Worm (Caenorhabditis elegans): ENCODE measurements around the gene C50E3.6.
A peak's percentile ranks its signal among the peaks of the same experiment; 100 is the strongest.

Gene C50E3.6

ce11 chrV:7575563-7575962 lies 14.8 kb downstream of the C50E3.6 start, which contains the start of the genes snu-66 and ints-9:
snu-66 (minus strand) TSS chrV:7575670.
ints-9 (plus strand) TSS chrV:7575802.
- no peak for TF ChIP-seq unc-98 (GFP tag; IDR thresholded peaks at IDR 0.05)
- TF ChIP-seq grh-1 (GFP tag; IDR thresholded peaks at IDR 0.05): peak; percentile 64
- no peak for TF ChIP-seq tlp-1 (tag; optimal IDR thresholded peaks at IDR 0.05)
- no peak for TF ChIP-seq alr-1 (tag; optimal IDR thresholded peaks at IDR 0.05; ENCODE audit: borderline replicate concordance)
- TF ChIP-seq fkh-8 (tag; optimal IDR thresholded peaks at IDR 0.05): peak; percentile 33
- no peak for TF ChIP-seq hlh-17 (GFP tag; optimal IDR thresholded peaks at IDR 0.05; ENCODE audit: borderline replicate concordance)
- no peak for TF ChIP-seq hpl-2 (GFP tag; optimal IDR thresholded peaks at IDR 0.05)
- peak; percentile 79 to 80 for TF ChIP-seq lsy-2 (tag; optimal IDR thresholded peaks at IDR 0.05)
- TF ChIP-seq ztf-4 (tag; optimal IDR thresholded peaks at IDR 0.05): no peak
- no peak for TF ChIP-seq ceh-88 (GFP tag; IDR thresholded peaks at IDR 0.05)
- peak; percentile 81 for TF ChIP-seq nhr-47 (tag; optimal IDR thresholded peaks at IDR 0.05)
- TF ChIP-seq ama-1 (optimal IDR thresholded peaks at IDR 0.05): peak; percentile 29
- TF ChIP-seq ces-1 (GFP tag; optimal IDR thresholded peaks at IDR 0.05): no peak
- TF ChIP-seq nhr-12 (tag; optimal IDR thresholded peaks at IDR 0.05): no peak
- no peak for TF ChIP-seq zag-1 (tag; optimal IDR thresholded peaks at IDR 0.05)
- TF ChIP-seq fkh-4 (tag; optimal IDR thresholded peaks at IDR 0.05; ENCODE audit: borderline replicate concordance): no peak
- TF ChIP-seq nhr-77 (tag; optimal IDR thresholded peaks at IDR 0.05): peak; percentile 10
- no peak for TF ChIP-seq nhr-237 (tag; optimal IDR thresholded peaks at IDR 0.05)
- TF ChIP-seq isw-1 (GFP tag; IDR thresholded peaks at IDR 0.05): peak; percentile 53
- TF ChIP-seq ceh-8 (GFP tag; optimal IDR thresholded peaks at IDR 0.05): peak; percentile 27
- TF ChIP-seq efl-1 (optimal IDR thresholded peaks at IDR 0.05): peak; percentile 67 to 80
- TF ChIP-seq efl-1 (GFP tag; optimal IDR thresholded peaks at IDR 0.05 in 1 of 2): peak; percentile 78 to 96
- no peak for TF ChIP-seq egl-13 (tag; optimal IDR thresholded peaks at IDR 0.05)
- peak; percentile 68 for TF ChIP-seq dsc-1 (tag; optimal IDR thresholded peaks at IDR 0.05)
- peak; percentile 53 for TF ChIP-seq unc-86 (tag; optimal IDR thresholded peaks at IDR 0.05)
- TF ChIP-seq ceh-63 (GFP tag; optimal IDR thresholded peaks at IDR 0.05): no peak
- peak; percentile 79 for TF ChIP-seq rnt-1 (tag; optimal IDR thresholded peaks at IDR 0.05)
- no peak for TF ChIP-seq unc-30 (tag; optimal IDR thresholded peaks at IDR 0.05)
- peak; percentile 18 for TF ChIP-seq lir-3 (tag; optimal IDR thresholded peaks at IDR 0.05; ENCODE audit: poor library complexity)
- TF ChIP-seq nhr-85 (tag): peak; percentile 81
- TF ChIP-seq swsn-7 (tag; optimal IDR thresholded peaks at IDR 0.05): peak; percentile 80
- peak; percentile 34 for TF ChIP-seq fos-1 (tag; optimal IDR thresholded peaks at IDR 0.05)
- TF ChIP-seq nhr-11 (tag; optimal IDR thresholded peaks at IDR 0.05): no peak
- TF ChIP-seq vab-15 (tag; optimal IDR thresholded peaks at IDR 0.05): no peak
- no peak for TF ChIP-seq zip-4 (GFP tag; optimal IDR thresholded peaks at IDR 0.05)
- peak; percentile 71 for TF ChIP-seq unc-130 (tag; optimal IDR thresholded peaks at IDR 0.05)
- peak; percentile 30 for TF ChIP-seq jun-1 (tag; optimal IDR thresholded peaks at IDR 0.05)
- peak; percentile 66 for TF ChIP-seq blmp-1 (tag; optimal IDR thresholded peaks at IDR 0.05)
- TF ChIP-seq sup-37 (GFP tag; optimal IDR thresholded peaks at IDR 0.05): no peak
- peak; percentile 70 for TF ChIP-seq nhr-19 (GFP tag; conservative IDR thresholded peaks at IDR 0.05)
- TF ChIP-seq aha-1 (tag; optimal IDR thresholded peaks at IDR 0.05): no peak
- TF ChIP-seq nhr-90 (tag; optimal IDR thresholded peaks at IDR 0.05; ENCODE audit: poor library complexity): peak; percentile 76
- peak; percentile 74 for TF ChIP-seq C16A3.4 (tag; optimal IDR thresholded peaks at IDR 0.05)
- peak; percentile 84 for TF ChIP-seq snu-23 (GFP tag; optimal IDR thresholded peaks at IDR 0.05)
- peak; percentile 66 for TF ChIP-seq lin-14 (GFP tag; optimal IDR thresholded peaks at IDR 0.05)
- no peak for TF ChIP-seq mef-2 (tag; optimal IDR thresholded peaks at IDR 0.05)
- no peak for TF ChIP-seq nhr-84 (tag; optimal IDR thresholded peaks at IDR 0.05)
- no peak for TF ChIP-seq mab-9 (GFP tag; IDR thresholded peaks at IDR 0.05)
- no peak for TF ChIP-seq elt-2 (tag; optimal IDR thresholded peaks at IDR 0.05)
- no peak for TF ChIP-seq pag-3 (tag; optimal IDR thresholded peaks at IDR 0.05; ENCODE audit: borderline replicate concordance, insufficient read depth)
- TF ChIP-seq unc-62 (GFP tag; optimal IDR thresholded peaks at IDR 0.05): no peak
- no peak for TF ChIP-seq nhr-76 (tag; optimal IDR thresholded peaks at IDR 0.05)
- TF ChIP-seq aly-2 (tag; optimal IDR thresholded peaks at IDR 0.05): no peak
- peak; percentile 87 for TF ChIP-seq mep-1 (tag; optimal IDR thresholded peaks at IDR 0.05)
